Worm (Caenorhabditis elegans) whole organism, L3 larva: ENCODE measurements around the gene hmg-4.

ENCODE experiments used
- aly-2 ChIP-seq: fragments of 150-350 bp; optimal IDR thresholded peaks from 2 replicates; lab custom pipeline; 2014; ENCODE audit warnings: missing biosample characterization, missing genetic modification characterization
- ama-1 ChIP-seq: fragments of 150-350 bp; optimal IDR thresholded peaks from 2 replicates; lab custom pipeline; 2018
- ceh-9 ChIP-seq: sonication (generic microtip); optimal IDR thresholded peaks from 2 replicates; lab custom pipeline; 2018; ENCODE audit warnings: missing biosample characterization, missing genetic modification characterization
- fos-1 ChIP-seq: fragments of 150-350 bp; optimal IDR thresholded peaks from 2 replicates; lab custom pipeline; 2014; ENCODE audit warnings: missing biosample characterization, missing genetic modification characterization
- nfya-1 ChIP-seq: sonication (generic microtip); optimal IDR thresholded peaks from 2 replicates; lab custom pipeline; 2017; ENCODE audit warnings: missing genetic modification characterization, mild to moderate bottlenecking, missing compliant biosample characterization, antibody characterized with exemption, moderate library complexity; ENCODE audit not compliant: insufficient read depth
- nhr-11 ChIP-seq: fragments of 150-350 bp; optimal IDR thresholded peaks from 2 replicates; lab custom pipeline; 2014; ENCODE audit warnings: missing biosample characterization, missing genetic modification characterization
- nhr-23 ChIP-seq: fragments of 150-350 bp; optimal IDR thresholded peaks from 2 replicates; lab custom pipeline; 2014; ENCODE audit warnings: missing biosample characterization, missing genetic modification reagents, missing genetic modification characterization
- nhr-76 ChIP-seq: fragments of 150-350 bp; sonication (generic microtip); optimal IDR thresholded peaks from 5 replicates; lab custom pipeline; 2014; ENCODE audit warnings: missing biosample characterization, missing genetic modification characterization
- nhr-77 ChIP-seq: fragments of 150-350 bp; optimal IDR thresholded peaks from 2 replicates; lab custom pipeline; 2014; ENCODE audit warnings: missing biosample characterization, missing genetic modification characterization
- pqm-1 ChIP-seq: fragments of 150-350 bp; optimal IDR thresholded peaks from 2 replicates; lab custom pipeline; 2017; ENCODE audit warnings: missing biosample characterization, missing genetic modification characterization, inconsistent platforms
- snpc-4 ChIP-seq: fragments of 150-350 bp; optimal IDR thresholded peaks from 2 replicates; lab custom pipeline; 2014; ENCODE audit warnings: missing biosample characterization, missing genetic modification characterization
- zag-1 ChIP-seq: fragments of 150-350 bp; optimal IDR thresholded peaks from 2 replicates; lab custom pipeline; 2014; ENCODE audit warnings: missing biosample characterization, missing genetic modification characterization
- ztf-11 ChIP-seq: fragments of 150-350 bp; optimal IDR thresholded peaks from 2 replicates; lab custom pipeline; 2014; ENCODE audit warnings: missing biosample characterization, missing genetic modification characterization

- TF ChIP-seq nhr-76 (tag; lab: Kevin White, UChicago) (no peak), snpc-4 (tag; lab: Kevin White, UChicago) (peak; percentile 39), ztf-11 (no peak), zag-1 (tag; lab: Kevin White, UChicago) (no peak), nhr-77 (tag; lab: Kevin White, UChicago) (no peak), nfya-1 (peak; percentile 63), nhr-23 (tag; lab: Kevin White, UChicago) (no peak), ceh-9 (tag; lab: Kevin White, UChicago) (no peak), pqm-1 (tag; lab: Kevin White, UChicago) (peak; percentile 40), ama-1 (no peak), fos-1 (tag; lab: Kevin White, UChicago) (no peak), nhr-11 (tag; lab: Kevin White, UChicago) (no peak), aly-2 (tag; lab: Kevin White, UChicago) (no peak)
Observed at ce11 chrIII:7387359-7387758, 6.0 kb upstream of the hmg-4 start.
